Fruit fly (Drosophila melanogaster) whole organism, embryonic: ENCODE results near the gene Cad89D.

ENCODE experiments used
- Adf1 ChIP-seq: fragments of 200-800 bp; sonication (Bioruptor generic); IDR thresholded peaks from 2 replicates; pipeline ENCODE4 v1.3.6; 2022; ENCODE audit warnings: missing biosample characterization, missing genetic modification characterization
- CG10565 ChIP-seq: fragments of 200-800 bp; sonication (Bioruptor generic); optimal IDR thresholded peaks from 3 replicates; lab custom pipeline; 2016; ENCODE audit warnings: missing biosample characterization, mild to moderate bottlenecking, missing genetic modification characterization
- CG11085 ChIP-seq: fragments of 200-800 bp; sonication (Bioruptor generic); IDR thresholded peaks from 2 replicates; pipeline ENCODE4 v1.3.6; 2022; ENCODE audit warnings: missing biosample characterization, missing genetic modification characterization
- CG11560 ChIP-seq: fragments of 200-800 bp; sonication (Bioruptor generic); IDR thresholded peaks from 3 replicates; pipeline ENCODE4 v1.3.6; 2022; ENCODE audit warnings: missing biosample characterization, missing genetic modification characterization
- CG11695 ChIP-seq: fragments of 200-800 bp; sonication (Bioruptor generic); IDR thresholded peaks from 3 replicates; pipeline ENCODE4 v1.3.6; 2022; ENCODE audit warnings: missing biosample characterization, missing genetic modification characterization
- CG14710 ChIP-seq: fragments of 200-800 bp; sonication (Bioruptor generic); optimal IDR thresholded peaks from 3 replicates; lab custom pipeline; 2019; ENCODE audit warnings: missing biosample characterization, mild to moderate bottlenecking, missing genetic modification characterization, moderate library complexity
- CG15601 ChIP-seq: fragments of 200-800 bp; sonication (Bioruptor generic); optimal IDR thresholded peaks from 3 replicates; lab custom pipeline; 2019; ENCODE audit warnings: missing biosample characterization, mild to moderate bottlenecking, missing genetic modification characterization, moderate library complexity
- CG17186 ChIP-seq: fragments of 200-800 bp; sonication (Bioruptor generic); optimal IDR thresholded peaks from 3 replicates; lab custom pipeline; 2017; ENCODE audit warnings: missing biosample characterization, missing genetic modification reagents, missing genetic modification characterization
- CG3163 ChIP-seq: fragments of 200-800 bp; sonication (Bioruptor generic); optimal IDR thresholded peaks from 3 replicates; lab custom pipeline; 2016; ENCODE audit warnings: missing biosample characterization, missing genetic modification characterization
- CG3995 ChIP-seq: fragments of 200-800 bp; sonication (Bioruptor generic); optimal IDR thresholded peaks from 3 replicates; lab custom pipeline; 2016; ENCODE audit warnings: missing biosample characterization, missing genetic modification characterization
- CG4404 ChIP-seq: fragments of 200-800 bp; sonication (Bioruptor generic); IDR thresholded peaks from 2 replicates; pipeline ENCODE4 v1.3.6; 2022; ENCODE audit warnings: missing biosample characterization, missing genetic modification characterization
- CG4730 ChIP-seq: fragments of 200-800 bp; sonication (Bioruptor generic); IDR thresholded peaks from 2 replicates; pipeline ENCODE4 v1.3.6; 2022; ENCODE audit warnings: missing biosample characterization, missing genetic modification characterization
- CG5245 ChIP-seq: fragments of 200-800 bp; sonication (Bioruptor generic); optimal IDR thresholded peaks from 3 replicates; lab custom pipeline; 2016; ENCODE audit warnings: missing biosample characterization, missing genetic modification characterization
- CG6813 ChIP-seq: fragments of 200-800 bp; sonication (Bioruptor generic); optimal IDR thresholded peaks from 2 replicates; lab custom pipeline; 2017; ENCODE audit warnings: missing biosample characterization, missing genetic modification characterization, mild to moderate bottlenecking, moderate library complexity, missing genetic modification reagents
- CG8290 ChIP-seq, 3 experiments: fragments of 200-800 bp; sonication (Bioruptor generic); optimal IDR thresholded peaks; 2 replicates each; lab custom pipeline; 2016 to 2019; ENCODE audit warnings: missing biosample characterization in 3 of 3, missing genetic modification characterization in 3 of 3, mild to moderate bottlenecking in 2 of 3, moderate library complexity in 1 of 3
- CG8359 ChIP-seq: fragments of 200-800 bp; sonication (Bioruptor generic); optimal IDR thresholded peaks from 2 replicates; lab custom pipeline; 2017; ENCODE audit warnings: missing biosample characterization, mild to moderate bottlenecking, missing genetic modification characterization, borderline replicate concordance
- CG9797 ChIP-seq: fragments of 200-800 bp; sonication (Bioruptor generic); optimal IDR thresholded peaks from 3 replicates; lab custom pipeline; 2018; ENCODE audit warnings: missing biosample characterization, mild to moderate bottlenecking, missing genetic modification characterization
- CkIIα-i1 ChIP-seq: fragments of 200-800 bp; sonication (Bioruptor generic); IDR thresholded peaks from 2 replicates; pipeline ENCODE4 v1.3.6; 2022; ENCODE audit warnings: missing biosample characterization, missing genetic modification characterization
- Dbx ChIP-seq: fragments of 200-800 bp; sonication (Bioruptor generic); IDR thresholded peaks from 3 replicates; pipeline ENCODE4 v1.3.6; 2022; ENCODE audit warnings: missing biosample characterization, missing genetic modification characterization
- Dp ChIP-seq: fragments of 200-800 bp; sonication (Bioruptor generic); optimal IDR thresholded peaks from 2 replicates; lab custom pipeline; 2018; ENCODE audit warnings: missing biosample characterization, mild to moderate bottlenecking, missing genetic modification characterization, moderate library complexity
- E2f2 ChIP-seq: fragments of 200-800 bp; sonication (Bioruptor generic); IDR thresholded peaks from 2 replicates; pipeline ENCODE4 v1.3.6; 2022; ENCODE audit warnings: missing biosample characterization, missing genetic modification characterization
- Eip74EF ChIP-seq, 2 experiments: fragments of 200-800 bp in 1 of 2; fragments of >200 bp in 1 of 2; sonication (Bioruptor generic) in 1 of 2; optimal IDR thresholded peaks; 2 replicates each; lab custom pipeline; 2017 to 2019; ENCODE audit warnings: missing biosample characterization in 2 of 2, missing genetic modification characterization in 2 of 2, mild to moderate bottlenecking in 1 of 2, moderate library complexity in 1 of 2
- Hr51 ChIP-seq, 2 experiments: fragments of 200-800 bp; sonication (Bioruptor generic); optimal IDR thresholded peaks; 2 replicates in 1 of 2; 3 replicates in 1 of 2; lab custom pipeline; 2016 to 2018; ENCODE audit warnings: missing biosample characterization in 2 of 2, missing genetic modification characterization in 2 of 2, mild to moderate bottlenecking in 1 of 2, moderate library complexity in 1 of 2
- Hr78 ChIP-seq, 2 experiments: fragments of 200-800 bp in 1 of 2; fragments of >200 bp in 1 of 2; sonication (Bioruptor generic) in 1 of 2; optimal IDR thresholded peaks; 2 replicates each; lab custom pipeline; 2017 to 2019; ENCODE audit warnings: missing biosample characterization in 2 of 2, missing genetic modification characterization in 2 of 2, mild to moderate bottlenecking in 1 of 2, moderate library complexity in 1 of 2
- MTF-1 ChIP-seq: fragments of 200-800 bp; sonication (Bioruptor generic); optimal IDR thresholded peaks from 2 replicates; lab custom pipeline; 2018; ENCODE audit warnings: missing biosample characterization, mild to moderate bottlenecking, missing genetic modification characterization, borderline replicate concordance
- Meics ChIP-seq: fragments of 200-800 bp; sonication (Bioruptor generic); optimal IDR thresholded peaks from 2 replicates; lab custom pipeline; 2017; ENCODE audit warnings: missing biosample characterization, mild to moderate bottlenecking, missing genetic modification characterization
- NC2β ChIP-seq: fragments of 200-800 bp; sonication (Bioruptor generic); optimal IDR thresholded peaks from 2 replicates; lab custom pipeline; 2016; ENCODE audit warnings: missing biosample characterization, missing genetic modification characterization
- Side ChIP-seq: fragments of 200-800 bp; sonication (Bioruptor generic); optimal IDR thresholded peaks from 2 replicates; lab custom pipeline; 2016; ENCODE audit warnings: missing biosample characterization, missing genetic modification characterization
- Sry-β ChIP-seq: fragments of 200-800 bp; sonication (Bioruptor generic); optimal IDR thresholded peaks from 2 replicates; lab custom pipeline; 2018; ENCODE audit warnings: missing biosample characterization, mild to moderate bottlenecking, missing genetic modification characterization, moderate library complexity
- Trl ChIP-seq, 3 experiments: fragments of >200 bp in 2 of 3; fragments of 200-800 bp in 1 of 3; sonication (Bioruptor generic) in 1 of 3; optimal IDR thresholded peaks; 2 replicates in 1 of 3; 3 replicates in 2 of 3; lab custom pipeline; 2016 to 2017; ENCODE audit warnings: missing biosample characterization in 1 of 3, missing genetic modification characterization in 1 of 3
- Vsx1 ChIP-seq: fragments of 200-800 bp; sonication (Bioruptor generic); optimal IDR thresholded peaks from 2 replicates; lab custom pipeline; 2017; ENCODE audit warnings: missing biosample characterization, mild to moderate bottlenecking, missing genetic modification characterization, missing genetic modification reagents
- ap ChIP-seq: fragments of 200-800 bp; sonication (Bioruptor generic); IDR thresholded peaks from 2 replicates; pipeline ENCODE4 v1.3.6; 2022; ENCODE audit warnings: missing biosample characterization, missing genetic modification characterization
- bab2 ChIP-seq: fragments of 200-800 bp; sonication (Bioruptor generic); optimal IDR thresholded peaks from 2 replicates; lab custom pipeline; 2016; ENCODE audit warnings: missing biosample characterization, missing genetic modification characterization
- fd3F ChIP-seq: fragments of 200-800 bp; sonication (Bioruptor generic); optimal IDR thresholded peaks from 2 replicates; lab custom pipeline; 2018; ENCODE audit warnings: missing biosample characterization, mild to moderate bottlenecking, missing genetic modification characterization, moderate library complexity
- gro ChIP-seq: fragments of 200-800 bp; sonication (Bioruptor generic); optimal IDR thresholded peaks from 2 replicates; lab custom pipeline; 2016; ENCODE audit warnings: missing biosample characterization, missing genetic modification characterization
- ham ChIP-seq: fragments of 200-800 bp; sonication (Bioruptor generic); IDR thresholded peaks from 2 replicates; pipeline ENCODE4 v1.3.6; 2022; ENCODE audit warnings: missing biosample characterization, missing genetic modification characterization
- hkb ChIP-seq, 2 experiments: fragments of 200-800 bp in 1 of 2; fragments of >200 bp in 1 of 2; sonication (Bioruptor generic) in 1 of 2; IDR thresholded peaks in 1 of 2; optimal IDR thresholded peaks in 1 of 2; 2 replicates each; pipeline versions ENCODE4 v1.3.6 to Lab custom; 2017 to 2022; ENCODE audit warnings: missing biosample characterization in 1 of 2, missing genetic modification characterization in 1 of 2
- klu ChIP-seq: fragments of 200-800 bp; sonication (Bioruptor generic); IDR thresholded peaks from 2 replicates; pipeline ENCODE4 v1.3.6; 2022; ENCODE audit warnings: missing biosample characterization, missing genetic modification characterization
- knrl ChIP-seq: fragments of 200-800 bp; sonication (Bioruptor generic); IDR thresholded peaks from 3 replicates; pipeline ENCODE4 v1.3.6; 2022; ENCODE audit warnings: missing biosample characterization, missing genetic modification characterization; ENCODE audit not compliant: partially characterized antibody
- maf-S ChIP-seq: fragments of 200-800 bp; sonication (Bioruptor generic); optimal IDR thresholded peaks from 2 replicates; lab custom pipeline; 2016; ENCODE audit warnings: missing biosample characterization, missing genetic modification characterization
- seq ChIP-seq: fragments of 200-800 bp; sonication (Bioruptor generic); IDR thresholded peaks from 2 replicates; pipeline ENCODE4 v1.3.6; 2022; ENCODE audit warnings: missing biosample characterization, missing genetic modification characterization
- sima ChIP-seq: fragments of 200-800 bp; sonication (Bioruptor generic); optimal IDR thresholded peaks from 2 replicates; lab custom pipeline; 2016; ENCODE audit warnings: missing biosample characterization, missing genetic modification characterization
- sr ChIP-seq: fragments of 200-800 bp; sonication (Bioruptor generic); IDR thresholded peaks from 3 replicates; pipeline ENCODE4 v1.3.6; 2022; ENCODE audit warnings: missing biosample characterization, missing genetic modification characterization
- tio ChIP-seq: fragments of 200-800 bp; sonication (Bioruptor generic); optimal IDR thresholded peaks from 2 replicates; lab custom pipeline; 2017; ENCODE audit warnings: missing biosample characterization, missing genetic modification characterization, inconsistent platforms
- tup ChIP-seq: fragments of 200-800 bp; sonication (Bioruptor generic); optimal IDR thresholded peaks from 2 replicates; lab custom pipeline; 2016; ENCODE audit warnings: missing biosample characterization, mild to moderate bottlenecking, missing genetic modification characterization, moderate library complexity
- twi ChIP-seq: fragments of 200-800 bp; optimal IDR thresholded peaks from 2 replicates; lab custom pipeline; 2019; ENCODE audit warnings: missing biosample characterization, mild to moderate bottlenecking, missing genetic modification characterization, moderate library complexity
- vnd ChIP-seq: fragments of 200-800 bp; sonication (Bioruptor generic); IDR thresholded peaks from 3 replicates; pipeline ENCODE4 v1.3.6; 2022; ENCODE audit warnings: missing biosample characterization, missing genetic modification characterization; ENCODE audit not compliant: partially characterized antibody
- zfh2 ChIP-seq: fragments of 200-800 bp; sonication (Bioruptor generic); optimal IDR thresholded peaks from 2 replicates; lab custom pipeline; 2016; ENCODE audit warnings: missing biosample characterization, missing genetic modification characterization

Cad89D gene

DNA sequence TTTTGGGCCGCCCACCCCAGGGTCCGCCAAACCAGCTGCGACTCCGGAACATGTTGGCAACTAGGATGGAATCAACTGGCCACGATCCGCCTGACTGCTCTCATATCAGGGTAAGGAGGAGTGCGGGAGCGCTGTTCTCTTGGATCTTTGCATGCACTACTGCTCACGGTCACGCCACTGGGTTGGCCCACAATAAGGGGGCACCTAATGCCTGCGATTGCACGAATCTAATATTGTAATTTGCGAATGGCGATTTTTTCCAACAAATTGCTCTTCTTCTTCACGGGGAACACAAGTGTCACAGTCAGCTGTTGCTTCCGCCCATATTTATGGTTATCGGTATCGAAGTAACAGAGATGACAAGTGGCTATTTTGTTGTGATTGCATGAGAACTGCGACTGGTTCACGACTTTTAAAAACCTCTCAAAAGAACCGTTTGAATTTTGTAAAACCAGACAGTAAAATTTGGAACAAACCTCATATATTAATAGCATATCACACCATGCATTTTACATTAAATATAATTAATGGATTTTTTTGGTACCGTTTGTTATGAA is 53.8 kb downstream of the Cad89D start, which contains the start of gene ema (continued):
- TF ChIP-seq knrl (GFP tag; lab: Robert Waterston, UW) (no peak), zfh2 (GFP tag; lab: Kevin White, UChicago) (no peak), ham (GFP tag; lab: Robert Waterston, UW) (no peak), CkIIα-i1 (GFP tag; lab: Robert Waterston, UW) (no peak), CG10565 (GFP tag; lab: Kevin White, UChicago) (no peak), gro (no peak), twi (tag; lab: Kevin White, UChicago) (no peak), Trl (optimal IDR thresholded peaks at IDR 0.05; lab: Kevin White, UChicago) (no peak), Trl (GFP tag; optimal IDR thresholded peaks at IDR 0.05; lab: Kevin White, UChicago) (no peak), CG9797 (GFP tag; lab: Kevin White, UChicago) (no peak), CG3995 (GFP tag; lab: Kevin White, UChicago) (peak; percentile 99), sr (GFP tag; lab: Robert Waterston, UW) (no peak), CG4404 (GFP tag; lab: Robert Waterston, UW) (no peak), CG15601 (tag; lab: Kevin White, UChicago) (peak; percentile 4), CG17186 (no peak), seq (GFP tag; lab: Robert Waterston, UW) (no peak), CG3163 (GFP tag; lab: Kevin White, UChicago) (no peak), Dp (peak; percentile 36), CG6813 (no peak), CG8290 (GFP tag; optimal IDR thresholded peaks at IDR 0.05; lab: Kevin White, UChicago) (peak; percentile 22), CG8290 (tag; optimal IDR thresholded peaks at IDR 0.05; lab: Kevin White, UChicago) (peak in 1 of 2 experiments; percentile 7), Adf1 (GFP tag; lab: Robert Waterston, UW) (peak; percentile 20; the same call in 1 of the 2 replicates), Dbx (GFP tag; lab: Robert Waterston, UW) (0 out of 3 replicates have a peak, but pooled peaks have one; percentile 38), CG14710 (tag; lab: Kevin White, UChicago) (peak; percentile 43), ap (GFP tag; lab: Robert Waterston, UW) (no peak), fd3F (GFP tag; lab: Kevin White, UChicago) (no peak), hkb (optimal IDR thresholded peaks at IDR 0.05; lab: Kevin White, UChicago) (no peak), hkb (GFP tag; IDR thresholded peaks at IDR 0.05; lab: Robert Waterston, UW) (no peak), Side (peak; percentile 9), vnd (GFP tag; lab: Robert Waterston, UW) (no peak), CG5245 (no peak), maf-S (GFP tag; lab: Kevin White, UChicago) (no peak), MTF-1 (GFP tag; lab: Kevin White, UChicago) (no peak), Sry-β (GFP tag; lab: Kevin White, UChicago) (peak; percentile 92), CG11560 (no peak), CG4730 (GFP tag; lab: Robert Waterston, UW) (no peak), CG11085 (GFP tag; lab: Robert Waterston, UW) (no peak), Vsx1 (GFP tag; lab: Kevin White, UChicago) (no peak), sima (GFP tag; lab: Kevin White, UChicago) (no peak), E2f2 (GFP tag; lab: Robert Waterston, UW) (peak; percentile 45), tio (GFP tag; lab: Kevin White, UChicago) (no peak), Eip74EF (GFP tag; optimal IDR thresholded peaks at IDR 0.05; lab: Kevin White, UChicago) (no peak), CG8359 (GFP tag; lab: Kevin White, UChicago) (no peak), tup (GFP tag; lab: Kevin White, UChicago) (no peak), NC2β (GFP tag; lab: Kevin White, UChicago) (peak; percentile 16), klu (GFP tag; lab: Robert Waterston, UW) (no peak), CG11695 (GFP tag; lab: Robert Waterston, UW) (no peak), Hr51 (GFP tag; optimal IDR thresholded peaks at IDR 0.05; lab: Kevin White, UChicago) (no peak), Hr78 (GFP tag; optimal IDR thresholded peaks at IDR 0.05; lab: Kevin White, UChicago) (no peak), Meics (GFP tag; lab: Kevin White, UChicago) (peak; percentile 10), bab2 (GFP tag; lab: Kevin White, UChicago) (no peak)
